Worm (Caenorhabditis elegans): ENCODE measurements around the gene kqt-3.

ce11 chrII:13741449-13741848 is 45.4 kb downstream of the kqt-3 start, which contains the start of gene mig-14:
- TF ChIP-seq ztf-11 (tag; optimal IDR thresholded peaks at IDR 0.05): no peak
- TF ChIP-seq daf-8 (GFP tag; IDR thresholded peaks at IDR 0.05): no peak
- TF ChIP-seq mxl-2 (GFP tag; conservative IDR thresholded peaks at IDR 0.05): no peak
- no peak for TF ChIP-seq daf-16 (GFP tag; optimal IDR thresholded peaks at IDR 0.05)
- no peak for TF ChIP-seq daf-16 (tag; optimal IDR thresholded peaks at IDR 0.05)
